Worm (Caenorhabditis elegans): Measurements from ENCODE around the gene K07E12.2.

The K07E12.2 gene

DNA sequence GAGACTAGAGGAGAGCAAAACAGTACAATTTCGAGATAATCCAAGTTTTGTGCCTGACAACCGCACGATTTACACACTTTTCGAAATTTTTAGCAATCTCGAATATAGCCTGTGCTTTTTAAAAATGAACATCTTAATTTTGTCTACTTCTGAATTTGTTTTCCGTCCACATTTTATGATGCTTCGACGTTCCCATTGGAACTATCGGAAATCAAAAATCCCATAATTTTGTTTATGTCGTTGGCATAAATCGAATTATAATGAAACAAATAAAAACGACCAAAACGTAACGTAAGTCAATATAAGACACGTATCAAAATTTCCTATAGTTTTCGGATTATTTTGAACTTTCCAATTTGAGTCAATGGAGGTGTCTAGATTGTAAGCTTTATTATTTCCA is at the start of gene K07E12.2:
TSS of gene K07E12.2 (plus strand) at position 301 of the 400 bp plus-strand sequence.
- TF ChIP-seq T22C8.4 (GFP tag; IDR thresholded peaks at IDR 0.05) (no peak), ref-1 (GFP tag; conservative IDR thresholded peaks at IDR 0.05) (no peak), flt-1 (GFP tag; IDR thresholded peaks at IDR 0.05) (no peak), tab-1 (GFP tag; IDR thresholded peaks at IDR 0.05) (no peak), klf-2 (GFP tag; conservative IDR thresholded peaks at IDR 0.05) (no peak), med-1 (GFP tag; optimal IDR thresholded peaks at IDR 0.05; ENCODE audit: insufficient read depth) (no peak), cog-1 (tag; optimal IDR thresholded peaks at IDR 0.05) (no peak), ztf-29 (GFP tag; IDR thresholded peaks at IDR 0.05) (no peak), ztf-23 (GFP tag; IDR thresholded peaks at IDR 0.05) (no peak)

DNA sequence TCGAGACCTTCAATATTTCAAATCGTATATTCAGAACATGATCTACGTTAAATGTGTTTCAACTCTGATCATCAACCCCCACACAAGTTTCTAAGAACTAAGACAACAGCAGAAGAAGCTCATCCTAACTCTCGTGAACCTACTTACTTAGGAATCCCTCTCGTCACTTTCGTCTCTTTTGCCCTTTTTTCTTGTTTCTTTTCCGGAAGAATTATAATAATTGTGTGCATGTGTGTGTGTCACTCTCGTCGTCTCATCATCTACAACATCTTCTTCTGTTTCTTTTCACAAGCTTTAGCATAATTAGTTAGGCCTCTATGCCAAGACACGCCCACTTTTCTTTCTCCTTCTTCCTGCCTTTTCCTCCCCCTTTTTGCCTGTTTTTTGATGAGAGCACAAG is 46.6 kb upstream of the K07E12.2 start:
- no peak for TF ChIP-seq ztf-29 (GFP tag; IDR thresholded peaks at IDR 0.05)
- TF ChIP-seq T22C8.4 (GFP tag; IDR thresholded peaks at IDR 0.05), result no peak
- TF ChIP-seq cog-1 (tag; optimal IDR thresholded peaks at IDR 0.05), result no peak
- TF ChIP-seq klf-2 (GFP tag; conservative IDR thresholded peaks at IDR 0.05), result no peak
- no peak for TF ChIP-seq flt-1 (GFP tag; IDR thresholded peaks at IDR 0.05)
- no peak for TF ChIP-seq tab-1 (GFP tag; IDR thresholded peaks at IDR 0.05)
- no peak for TF ChIP-seq med-1 (GFP tag; optimal IDR thresholded peaks at IDR 0.05; ENCODE audit: insufficient read depth)
- no peak for TF ChIP-seq ref-1 (GFP tag; conservative IDR thresholded peaks at IDR 0.05)
- TF ChIP-seq ztf-23 (GFP tag; IDR thresholded peaks at IDR 0.05), result no peak

DNA sequence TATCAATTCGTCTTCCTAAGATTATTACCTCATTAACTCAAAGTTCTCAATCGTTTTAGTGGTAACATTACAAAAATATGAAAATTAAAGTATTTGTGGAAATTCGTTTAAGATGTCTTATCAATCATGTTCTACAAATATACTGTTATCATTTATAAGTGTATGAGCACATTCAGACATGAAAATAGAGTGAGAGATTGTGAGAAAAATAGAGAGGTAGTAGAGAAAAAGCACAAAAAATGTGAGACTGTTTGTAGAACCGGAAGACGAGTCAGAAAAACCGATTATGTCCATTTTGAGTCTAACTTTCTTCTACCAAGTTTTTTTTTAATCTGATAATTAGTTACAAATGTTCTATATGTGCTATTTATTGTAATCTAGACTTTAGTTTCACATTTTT is 43.8 kb upstream of the K07E12.2 start:
- TF ChIP-seq med-1 (GFP tag; optimal IDR thresholded peaks at IDR 0.05; ENCODE audit: insufficient read depth) (no peak), ztf-29 (GFP tag; IDR thresholded peaks at IDR 0.05) (no peak), flt-1 (GFP tag; IDR thresholded peaks at IDR 0.05) (no peak), tab-1 (GFP tag; IDR thresholded peaks at IDR 0.05) (no peak), cog-1 (tag; optimal IDR thresholded peaks at IDR 0.05) (no peak), T22C8.4 (GFP tag; IDR thresholded peaks at IDR 0.05) (no peak), ref-1 (GFP tag; conservative IDR thresholded peaks at IDR 0.05) (no peak), ztf-23 (GFP tag; IDR thresholded peaks at IDR 0.05) (no peak), klf-2 (GFP tag; conservative IDR thresholded peaks at IDR 0.05) (no peak)

DNA sequence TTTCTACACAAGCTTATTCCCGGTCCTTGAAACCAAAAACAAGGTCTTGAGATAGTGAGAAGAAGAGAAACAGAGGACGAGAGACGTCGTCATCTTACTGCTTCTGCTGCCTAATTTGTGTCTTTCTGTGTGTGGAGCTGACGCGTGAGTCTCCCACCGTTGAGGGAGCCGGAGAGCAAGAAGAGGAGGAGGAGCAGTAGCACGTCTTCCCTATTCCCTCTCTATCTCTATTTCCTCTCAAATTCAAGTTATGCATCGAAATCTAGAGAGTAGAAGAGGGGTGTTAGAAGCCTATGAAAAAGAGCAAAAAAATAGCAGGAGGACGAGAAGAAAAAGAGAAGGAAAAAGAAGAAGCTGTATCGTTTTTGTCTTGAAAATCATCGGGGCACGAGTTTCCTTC is 41.9 kb upstream of the K07E12.2 start:
- no peak for TF ChIP-seq ref-1 (GFP tag; conservative IDR thresholded peaks at IDR 0.05)
- TF ChIP-seq tab-1 (GFP tag; IDR thresholded peaks at IDR 0.05), result no peak
- no peak for TF ChIP-seq flt-1 (GFP tag; IDR thresholded peaks at IDR 0.05)
- no peak for TF ChIP-seq klf-2 (GFP tag; conservative IDR thresholded peaks at IDR 0.05)
- no peak for TF ChIP-seq ztf-29 (GFP tag; IDR thresholded peaks at IDR 0.05)
- TF ChIP-seq ztf-23 (GFP tag; IDR thresholded peaks at IDR 0.05), result no peak
- no peak for TF ChIP-seq med-1 (GFP tag; optimal IDR thresholded peaks at IDR 0.05; ENCODE audit: insufficient read depth)
- TF ChIP-seq cog-1 (tag; optimal IDR thresholded peaks at IDR 0.05), result no peak
- TF ChIP-seq T22C8.4 (GFP tag; IDR thresholded peaks at IDR 0.05), result no peak

DNA sequence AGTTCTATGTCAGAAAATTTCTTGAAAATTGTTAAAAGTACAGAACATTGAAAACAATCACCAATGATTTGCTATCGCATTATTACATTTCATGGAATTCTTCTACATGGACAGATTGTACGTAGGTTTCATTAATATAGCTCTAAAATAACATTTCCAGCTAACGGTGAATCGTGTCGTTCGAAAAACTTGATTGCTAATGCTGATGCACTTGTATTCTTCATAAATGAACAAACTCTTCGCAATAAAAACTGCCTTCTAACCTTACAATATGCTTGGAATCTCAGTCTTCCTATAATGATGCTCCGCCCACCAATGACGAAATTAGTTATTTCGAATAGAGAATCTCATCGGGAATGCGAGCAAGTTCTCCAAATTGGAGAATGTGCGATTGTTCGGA is 31.6 kb upstream of the K07E12.2 start, which contains the start of gene F37A4.6:
TSS of gene F37A4.6 (plus strand) at position 301 of the 400 bp plus-strand sequence.
- TF ChIP-seq tab-1 (GFP tag; IDR thresholded peaks at IDR 0.05) (no peak), ztf-29 (GFP tag; IDR thresholded peaks at IDR 0.05) (no peak), flt-1 (GFP tag; IDR thresholded peaks at IDR 0.05) (no peak), med-1 (GFP tag; optimal IDR thresholded peaks at IDR 0.05; ENCODE audit: insufficient read depth) (no peak), cog-1 (tag; optimal IDR thresholded peaks at IDR 0.05) (no peak), klf-2 (GFP tag; conservative IDR thresholded peaks at IDR 0.05) (no peak), T22C8.4 (GFP tag; IDR thresholded peaks at IDR 0.05) (no peak), ztf-23 (GFP tag; IDR thresholded peaks at IDR 0.05) (no peak), ref-1 (GFP tag; conservative IDR thresholded peaks at IDR 0.05) (no peak)

DNA sequence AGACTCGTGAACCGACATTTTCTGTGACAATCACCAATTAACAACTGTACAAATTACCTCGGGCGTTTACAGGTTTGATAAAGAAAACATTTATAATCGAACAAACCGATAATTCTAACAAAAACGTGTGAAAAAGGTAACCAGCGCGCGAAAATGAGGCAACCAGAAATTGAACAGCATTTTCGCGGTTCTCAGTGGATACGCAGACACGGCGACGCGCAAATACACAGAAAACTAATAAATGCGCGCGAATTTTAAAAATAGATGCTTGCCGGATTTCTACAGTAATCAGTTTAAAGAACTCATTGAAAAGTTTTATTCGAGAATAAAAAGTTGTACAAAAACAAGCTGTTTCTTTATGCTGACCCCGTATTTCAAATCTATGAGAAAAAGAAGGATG is 27.1 kb upstream of the K07E12.2 start, which contains the start of gene isw-1:
TSS of gene isw-1 (minus strand) at position 118 of the 400 bp plus-strand sequence.
- TF ChIP-seq cog-1 (tag; optimal IDR thresholded peaks at IDR 0.05) (peak; percentile 56), ztf-23 (GFP tag; IDR thresholded peaks at IDR 0.05) (no peak), klf-2 (GFP tag; conservative IDR thresholded peaks at IDR 0.05) (no peak)

DNA sequence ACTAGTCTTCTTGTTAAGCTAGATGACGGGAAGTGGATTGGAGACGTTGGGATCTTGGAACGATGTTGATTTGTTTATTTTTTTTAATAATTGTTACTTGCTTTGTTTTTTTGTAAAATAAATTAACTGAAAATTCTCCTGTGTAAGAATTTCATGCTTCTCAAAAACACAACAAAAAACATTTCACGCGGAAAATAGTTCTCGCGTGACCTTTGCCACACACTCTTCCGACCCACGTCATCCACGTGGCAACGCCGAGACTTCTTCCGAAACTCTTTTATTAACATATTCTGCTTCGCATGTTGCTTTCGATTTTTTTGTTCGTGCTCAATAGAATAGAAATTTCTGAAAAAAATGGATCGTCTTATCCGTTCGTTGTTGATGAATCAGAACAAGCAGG is 25.5 kb upstream of the K07E12.2 start, which contains the start of gene F37A4.5:
TSS of gene F37A4.5 (plus strand) at position 301 of the 400 bp plus-strand sequence.
- TF ChIP-seq T22C8.4 (GFP tag; IDR thresholded peaks at IDR 0.05), result no peak
- TF ChIP-seq ztf-23 (GFP tag; IDR thresholded peaks at IDR 0.05), result no peak
- TF ChIP-seq med-1 (GFP tag; optimal IDR thresholded peaks at IDR 0.05; ENCODE audit: insufficient read depth), result no peak
- TF ChIP-seq flt-1 (GFP tag; IDR thresholded peaks at IDR 0.05), result no peak

DNA sequence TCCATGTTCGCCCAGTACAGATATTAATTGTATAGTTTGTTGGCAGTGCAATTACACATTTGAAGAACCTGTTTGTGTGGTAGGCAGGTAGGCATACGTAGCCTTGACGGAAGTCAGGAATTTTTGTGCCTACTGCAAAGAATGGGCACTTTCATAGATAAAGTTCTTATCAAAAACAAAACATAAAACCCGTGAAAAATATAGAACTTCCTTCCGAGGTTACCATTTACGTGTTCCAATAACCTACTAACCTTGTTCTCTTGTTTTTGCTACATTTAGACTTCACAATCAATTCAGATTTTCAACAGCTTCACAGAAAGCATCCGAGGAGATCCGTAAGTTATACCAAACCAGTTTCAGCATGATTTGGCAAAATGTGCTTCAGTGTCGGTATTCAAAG is 23.8 kb upstream of the K07E12.2 start, which contains the start of gene F37A4.4:
TSS of gene F37A4.4 (plus strand) at position 301 of the 400 bp plus-strand sequence.
- TF ChIP-seq klf-2 (GFP tag; conservative IDR thresholded peaks at IDR 0.05) (no peak), med-1 (GFP tag; optimal IDR thresholded peaks at IDR 0.05; ENCODE audit: insufficient read depth) (no peak), ztf-29 (GFP tag; IDR thresholded peaks at IDR 0.05) (no peak), T22C8.4 (GFP tag; IDR thresholded peaks at IDR 0.05) (no peak), ztf-23 (GFP tag; IDR thresholded peaks at IDR 0.05) (no peak), cog-1 (tag; optimal IDR thresholded peaks at IDR 0.05) (no peak), ref-1 (GFP tag; conservative IDR thresholded peaks at IDR 0.05) (no peak), tab-1 (GFP tag; IDR thresholded peaks at IDR 0.05) (no peak), flt-1 (GFP tag; IDR thresholded peaks at IDR 0.05) (no peak)

DNA sequence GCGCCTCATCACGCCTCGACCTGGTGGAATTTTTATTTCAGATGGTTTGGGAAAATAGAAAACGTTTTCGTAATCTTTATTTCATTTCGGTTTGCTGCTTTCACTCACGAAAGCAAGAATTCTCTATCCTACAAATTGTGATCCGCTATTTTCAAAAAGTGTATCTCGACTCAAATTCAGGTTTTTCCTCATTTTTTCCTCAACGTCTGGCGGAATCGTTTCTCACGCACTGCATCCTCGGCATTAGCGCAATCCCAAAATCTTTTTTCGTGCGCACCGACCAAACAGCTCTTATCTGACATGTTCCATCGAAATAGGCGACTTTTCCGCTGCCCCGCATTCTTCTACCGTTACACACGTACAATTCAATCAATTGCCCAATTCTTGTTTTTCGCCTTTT is 18.8 kb upstream of the K07E12.2 start, which contains the start of gene F37A4.3:
TSS of gene F37A4.3 (plus strand) at position 301 of the 400 bp plus-strand sequence.
- no peak for TF ChIP-seq med-1 (GFP tag; optimal IDR thresholded peaks at IDR 0.05; ENCODE audit: insufficient read depth)
- TF ChIP-seq ref-1 (GFP tag; conservative IDR thresholded peaks at IDR 0.05), result no peak
- TF ChIP-seq klf-2 (GFP tag; conservative IDR thresholded peaks at IDR 0.05), result no peak
- no peak for TF ChIP-seq T22C8.4 (GFP tag; IDR thresholded peaks at IDR 0.05)
- TF ChIP-seq tab-1 (GFP tag; IDR thresholded peaks at IDR 0.05), result no peak
- TF ChIP-seq flt-1 (GFP tag; IDR thresholded peaks at IDR 0.05), result no peak
- no peak for TF ChIP-seq ztf-23 (GFP tag; IDR thresholded peaks at IDR 0.05)
- no peak for TF ChIP-seq cog-1 (tag; optimal IDR thresholded peaks at IDR 0.05)
- TF ChIP-seq ztf-29 (GFP tag; IDR thresholded peaks at IDR 0.05), result no peak

DNA sequence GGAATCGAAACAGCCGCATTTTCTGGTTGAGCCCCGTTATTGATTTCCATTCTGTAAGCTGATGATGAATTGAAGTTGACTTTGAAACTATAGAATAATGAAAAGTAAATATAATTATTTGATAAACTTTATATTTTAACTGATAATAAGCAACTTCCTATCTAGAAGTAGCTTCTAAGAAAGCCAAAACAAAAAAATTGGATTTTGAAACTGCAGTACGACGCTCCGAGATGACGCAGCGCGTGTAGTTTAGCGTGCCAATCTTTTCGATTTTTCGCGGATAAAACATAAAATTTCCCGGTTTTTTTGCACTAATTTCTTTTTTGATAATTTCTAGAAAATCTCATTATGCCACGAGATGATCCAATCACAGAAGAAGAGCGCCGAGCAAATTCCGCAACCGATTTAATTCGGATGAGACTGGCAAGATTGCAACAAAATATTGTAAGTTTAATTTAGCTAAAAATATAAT is 14.8 kb upstream of the K07E12.2 start, which contains the start of the genes bath-41 and F37A4.2:
TSS of gene bath-41 (minus strand) at position 51 of the 472 bp plus-strand sequence.
TSS of gene F37A4.2 (plus strand) at position 247 of the 472 bp plus-strand sequence.
- TF ChIP-seq ref-1 (GFP tag; conservative IDR thresholded peaks at IDR 0.05), result no peak
- TF ChIP-seq ztf-29 (GFP tag; IDR thresholded peaks at IDR 0.05), result no peak
- no peak for TF ChIP-seq tab-1 (GFP tag; IDR thresholded peaks at IDR 0.05)

All from whole organism, midembryonic.